Worm (Caenorhabditis elegans): Measurements from ENCODE around the gene nhr-55.

The nhr-55 gene

ce11 chrV:484285-484890 is 6.4 kb downstream of the nhr-55 start, which contains the start of gene nhr-212 (continued):
- TF ChIP-seq F37D6.2 (tag; optimal IDR thresholded peaks at IDR 0.05), result no peak
- no peak for TF ChIP-seq nhr-25 (tag; optimal IDR thresholded peaks at IDR 0.05; ENCODE audit: borderline replicate concordance, insufficient read depth)
- TF ChIP-seq Y105C5A.15 (GFP tag; IDR thresholded peaks at IDR 0.05), result no peak
- peak; percentile 45 for TF ChIP-seq dve-1 (tag; optimal IDR thresholded peaks at IDR 0.05; ENCODE audit: insufficient read depth)
- TF ChIP-seq ama-1 (optimal IDR thresholded peaks at IDR 0.05), result no peak
- TF ChIP-seq hlh-11 (tag; optimal IDR thresholded peaks at IDR 0.05), result peak; percentile 26
- no peak for TF ChIP-seq snpc-1.2 (GFP tag; IDR thresholded peaks at IDR 0.05)
- TF ChIP-seq D1046.2 (GFP tag; IDR thresholded peaks at IDR 0.05), result no peak
- TF ChIP-seq egl-27 (tag; optimal IDR thresholded peaks at IDR 0.05), result no peak
- TF ChIP-seq pqm-1 (tag; optimal IDR thresholded peaks at IDR 0.05), result peak; percentile 13
- TF ChIP-seq tra-1 (GFP tag; IDR thresholded peaks at IDR 0.05), result 0 out of 2 replicates have a peak, but pooled peaks have one; percentile 16
- TF ChIP-seq cey-2 (tag; optimal IDR thresholded peaks at IDR 0.05; ENCODE audit: borderline replicate concordance, insufficient read depth), result no peak
- no peak for TF ChIP-seq hif-1 (tag; optimal IDR thresholded peaks at IDR 0.05)

DNA sequence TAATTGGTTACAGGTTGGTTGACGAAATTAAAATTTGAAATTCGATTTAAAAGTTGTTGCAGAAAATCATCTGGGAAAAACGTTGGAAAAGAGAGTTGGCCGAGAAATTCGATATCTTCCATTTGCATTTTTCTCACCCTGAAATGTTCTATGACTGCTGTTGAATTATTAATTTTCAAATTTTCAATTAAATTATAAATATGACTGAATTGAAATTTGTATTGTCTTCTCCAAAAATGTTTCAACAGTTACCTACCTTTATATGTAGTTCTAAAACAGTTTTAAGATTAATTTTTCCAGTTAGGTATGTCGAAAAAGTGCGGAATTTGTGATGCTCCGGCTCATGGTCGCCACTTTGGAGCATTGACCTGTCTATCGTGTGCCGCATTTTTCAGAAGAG is 8.7 kb downstream of the nhr-55 start, which contains the start of gene nhr-211:
TSS of gene nhr-211 (plus strand) at position 301 of the 400 bp plus-strand sequence.
- TF ChIP-seq tag-97 (GFP tag; IDR thresholded peaks at IDR 0.05) (no peak), hmg-1.1 (GFP tag; IDR thresholded peaks at IDR 0.05) (no peak), ZK337.2 (GFP tag; IDR thresholded peaks at IDR 0.05) (no peak), nhr-6 (tag; optimal IDR thresholded peaks at IDR 0.05) (no peak), F37D6.2 (tag; optimal IDR thresholded peaks at IDR 0.05) (no peak), sdz-12 (GFP tag; optimal IDR thresholded peaks at IDR 0.05) (no peak), nhr-11 (tag; optimal IDR thresholded peaks at IDR 0.05) (no peak), lir-3 (tag; optimal IDR thresholded peaks at IDR 0.05) (no peak), arid-1 (GFP tag; conservative IDR thresholded peaks at IDR 0.05) (no peak), nhr-41 (GFP tag; IDR thresholded peaks at IDR 0.05) (no peak), mxl-3 (GFP tag; optimal IDR thresholded peaks at IDR 0.05) (no peak), spr-3 (GFP tag; optimal IDR thresholded peaks at IDR 0.05) (no peak), snpc-1.2 (GFP tag; IDR thresholded peaks at IDR 0.05) (no peak), ceh-20 (GFP tag; IDR thresholded peaks at IDR 0.05) (no peak), nhr-48 (tag; optimal IDR thresholded peaks at IDR 0.05) (no peak), aly-2 (tag; optimal IDR thresholded peaks at IDR 0.05) (no peak), nhr-102 (tag; optimal IDR thresholded peaks at IDR 0.05) (no peak), nhr-111 (GFP tag; optimal IDR thresholded peaks at IDR 0.05) (no peak), duxl-1 (tag; optimal IDR thresholded peaks at IDR 0.05; ENCODE audit: poor library complexity) (no peak)

- 0 out of 2 replicates have a peak, but pooled peaks have one; percentile 63 for TF ChIP-seq egl-43 (GFP tag; IDR thresholded peaks at IDR 0.05)
- TF ChIP-seq lin-38 (GFP tag; IDR thresholded peaks at IDR 0.05), result no peak
- TF ChIP-seq Y75B8A.6 (GFP tag; IDR thresholded peaks at IDR 0.05), result no peak
- 0 out of 2 replicates have a peak, but pooled peaks have one; percentile 3 for TF ChIP-seq lim-7 (GFP tag; IDR thresholded peaks at IDR 0.05)
- no peak for TF ChIP-seq fos-1 (tag; optimal IDR thresholded peaks at IDR 0.05)
- peak; percentile 64 for TF ChIP-seq set-16 (GFP tag; IDR thresholded peaks at IDR 0.05)
- TF ChIP-seq aha-1 (tag), result peak; percentile 11
- TF ChIP-seq lin-15B (tag; optimal IDR thresholded peaks at IDR 0.05), result no peak
- no peak for TF ChIP-seq nhr-237 (tag; optimal IDR thresholded peaks at IDR 0.05)
Observed at ce11 chrV:487980-488379, 10.0 kb downstream of the nhr-55 start.

Data from whole organism, L4 larva.